Worm (Caenorhabditis elegans) whole organism, midembryonic: Measurements from ENCODE around the gene nhr-63.

Experiments used
- cog-1 ChIP-seq: sonication (generic microtip); optimal IDR thresholded peaks from 2 replicates; lab custom pipeline; 2016; ENCODE audit warnings: missing genetic modification characterization, missing compliant biosample characterization
- klf-2 ChIP-seq: fragments of 200-800 bp; sonication (Bioruptor generic); conservative IDR thresholded peaks from 2 replicates; pipeline ENCODE4 v1.3.6; 2022; ENCODE audit warnings: missing genetic modification reagents, missing genetic modification characterization, missing compliant biosample characterization
- tab-1 ChIP-seq: fragments of 200-800 bp; sonication (Bioruptor generic); IDR thresholded peaks from 2 replicates; pipeline ENCODE4 v1.3.6; 2022; ENCODE audit warnings: missing genetic modification characterization, missing compliant biosample characterization
- ztf-29 ChIP-seq: fragments of 200-800 bp; sonication (Bioruptor generic); IDR thresholded peaks from 2 replicates; pipeline ENCODE4 v1.3.6; 2022; ENCODE audit warnings: missing genetic modification reagents, missing genetic modification characterization, missing compliant biosample characterization

ce11 chrV:15967542-15967941 lies 34.8 kb upstream of the nhr-63 start, which contains the start of gene sri-1:
- TF ChIP-seq klf-2 (GFP tag; lab: Robert Waterston, UW) (no peak), ztf-29 (GFP tag; lab: Robert Waterston, UW) (no peak), cog-1 (tag; lab: Kevin White, UChicago) (no peak), tab-1 (GFP tag; lab: Robert Waterston, UW) (no peak)
